Fruit fly (Drosophila melanogaster) whole organism, wandering third instar larva: ENCODE results near the gene CG34269.

Experiments used
- Abd-B ChIP-seq: fragments of >200 bp; optimal IDR thresholded peaks from 2 replicates; lab custom pipeline; 2017; ENCODE audit warnings: missing biosample characterization, missing genetic modification characterization
- CG32264 ChIP-seq: fragments of 200-800 bp; sonication (Bioruptor generic); optimal IDR thresholded peaks from 2 replicates; lab custom pipeline; 2016; ENCODE audit warnings: missing biosample characterization, missing genetic modification characterization
- CG9705 ChIP-seq: fragments of 200-800 bp; sonication (Bioruptor generic); optimal IDR thresholded peaks from 2 replicates; lab custom pipeline; 2018; ENCODE audit warnings: missing biosample characterization, mild to moderate bottlenecking, missing genetic modification characterization
- CrebA ChIP-seq: fragments of 200-800 bp; sonication (Bioruptor generic); optimal IDR thresholded peaks from 2 replicates; lab custom pipeline; 2016; ENCODE audit warnings: missing biosample characterization, mild to moderate bottlenecking, missing genetic modification characterization, borderline replicate concordance
- Dfd ChIP-seq: fragments of >200 bp; optimal IDR thresholded peaks from 2 replicates; lab custom pipeline; 2017; ENCODE audit warnings: missing biosample characterization, missing genetic modification characterization
- Dif ChIP-seq: fragments of 200-275, 200-300 bp; sonication (Bioruptor generic); optimal IDR thresholded peaks from 2 replicates; lab custom pipeline; 2018; ENCODE audit warnings: missing biosample characterization, missing genetic modification characterization; ENCODE audit not compliant: partially characterized antibody
- GATAd ChIP-seq: sonication (Bioruptor generic); optimal IDR thresholded peaks from 2 replicates; lab custom pipeline; 2016; ENCODE audit warnings: missing biosample characterization, missing genetic modification characterization
- HLH106 ChIP-seq: fragments of 200-800 bp; optimal IDR thresholded peaks from 3 replicates; lab custom pipeline; 2019; ENCODE audit warnings: missing biosample characterization, mild to moderate bottlenecking, missing genetic modification characterization, moderate library complexity
- Hnf4 ChIP-seq: fragments of 200-800 bp; sonication (Bioruptor generic); optimal IDR thresholded peaks from 2 replicates; lab custom pipeline; 2016; ENCODE audit warnings: missing biosample characterization, mild to moderate bottlenecking, missing genetic modification characterization
- Hr78 ChIP-seq: fragments of >200 bp; optimal IDR thresholded peaks from 2 replicates; lab custom pipeline; 2017; ENCODE audit warnings: missing biosample characterization, missing genetic modification characterization
- Hr83 ChIP-seq: fragments of 200-300 bp; sonication (Bioruptor generic); optimal IDR thresholded peaks from 2 replicates; lab custom pipeline; 2016; ENCODE audit warnings: missing biosample characterization, mild to moderate bottlenecking, missing genetic modification characterization, moderate library complexity; ENCODE audit not compliant: poor library complexity, severe bottlenecking
- Jra ChIP-seq: sonication (Bioruptor generic); optimal IDR thresholded peaks from 2 replicates; lab custom pipeline; 2016; ENCODE audit warnings: missing biosample characterization, missing genetic modification characterization
- Mio ChIP-seq: sonication (Bioruptor generic); optimal IDR thresholded peaks from 2 replicates; lab custom pipeline; 2016; ENCODE audit warnings: missing biosample characterization, missing genetic modification characterization
- Myc ChIP-seq: fragments of >200 bp; optimal IDR thresholded peaks from 2 replicates; lab custom pipeline; 2017
- N ChIP-seq: fragments of >200 bp; optimal IDR thresholded peaks from 2 replicates; lab custom pipeline; 2018; ENCODE audit warnings: missing biosample characterization, missing external identifiers, missing genetic modification characterization
- OdsH ChIP-seq: fragments of 200-800 bp; sonication (Bioruptor generic); optimal IDR thresholded peaks from 2 replicates; lab custom pipeline; 2016; ENCODE audit warnings: missing biosample characterization, mild to moderate bottlenecking, missing genetic modification characterization
- Rel ChIP-seq, 2 experiments: fragments of 200-800 bp; sonication (Bioruptor generic) in 1 of 2; optimal IDR thresholded peaks; 2 replicates in 1 of 2; 3 replicates in 1 of 2; lab custom pipeline; 2016 to 2019; ENCODE audit warnings: mild to moderate bottlenecking in 2 of 2, missing biosample characterization in 2 of 2, missing genetic modification characterization in 2 of 2, moderate library complexity in 1 of 2
- Sp1 ChIP-seq: fragments of 200-800 bp; sonication (Bioruptor generic); optimal IDR thresholded peaks from 3 replicates; lab custom pipeline; 2019; ENCODE audit warnings: missing biosample characterization, mild to moderate bottlenecking, missing genetic modification characterization, moderate library complexity
- Vsx2 ChIP-seq: fragments of 200-300, 225-300 bp; sonication (Bioruptor generic); optimal IDR thresholded peaks from 2 replicates; lab custom pipeline; 2018; ENCODE audit warnings: missing biosample characterization, missing genetic modification characterization; ENCODE audit not compliant: partially characterized antibody
- br ChIP-seq: fragments of 200-800 bp; sonication (Bioruptor generic); optimal IDR thresholded peaks from 2 replicates; lab custom pipeline; 2016; ENCODE audit warnings: missing biosample characterization, missing genetic modification characterization
- brk ChIP-seq: fragments of 200-800 bp; sonication (Bioruptor generic); optimal IDR thresholded peaks from 2 replicates; lab custom pipeline; 2016; ENCODE audit warnings: missing biosample characterization, mild to moderate bottlenecking, missing genetic modification characterization
- dl ChIP-seq, 2 experiments: fragments of 175-275, 200-275 bp in 1 of 2; fragments of 200-275 bp in 1 of 2; sonication (Bioruptor generic); optimal IDR thresholded peaks; lab custom pipeline; 2018; ENCODE audit warnings: mild to moderate bottlenecking in 2 of 2, missing biosample characterization in 2 of 2, missing genetic modification characterization in 2 of 2, moderate library complexity in 2 of 2; ENCODE audit not compliant: partially characterized antibody in 2 of 2, insufficient read depth in 1 of 2
- dmrt93B ChIP-seq: fragments of 200-800 bp; sonication (Bioruptor generic); optimal IDR thresholded peaks from 2 replicates; lab custom pipeline; 2018; ENCODE audit warnings: missing biosample characterization, mild to moderate bottlenecking, missing genetic modification characterization
- dsf ChIP-seq: sonication (Bioruptor generic); optimal IDR thresholded peaks from 2 replicates; lab custom pipeline; 2016; ENCODE audit warnings: missing biosample characterization, missing genetic modification characterization, borderline replicate concordance
- ey ChIP-seq: fragments of 200-800 bp; sonication (Bioruptor generic); optimal IDR thresholded peaks from 2 replicates; lab custom pipeline; 2016; ENCODE audit warnings: missing biosample characterization, missing genetic modification characterization
- foxo ChIP-seq, 2 experiments: fragments of 200-800 bp; sonication (Bioruptor generic); optimal IDR thresholded peaks; 2 replicates in 1 of 2; 3 replicates in 1 of 2; lab custom pipeline; 2016 to 2017; ENCODE audit warnings: missing biosample characterization in 2 of 2, missing genetic modification characterization in 2 of 2
- fru ChIP-seq: fragments of 200-800 bp; sonication (Bioruptor generic); optimal IDR thresholded peaks from 3 replicates; lab custom pipeline; 2016; ENCODE audit warnings: missing biosample characterization, mild to moderate bottlenecking, missing genetic modification characterization
- h ChIP-seq: fragments of 200-800 bp; sonication (Bioruptor generic); optimal IDR thresholded peaks from 3 replicates; lab custom pipeline; 2016; ENCODE audit warnings: missing biosample characterization, mild to moderate bottlenecking, missing genetic modification characterization
- jim ChIP-seq: fragments of 175-275, 200-325 bp; sonication (Bioruptor generic); optimal IDR thresholded peaks from 2 replicates; lab custom pipeline; 2016; ENCODE audit warnings: missing biosample characterization, mild to moderate bottlenecking, missing genetic modification characterization
- lola ChIP-seq: fragments of >200 bp; optimal IDR thresholded peaks from 2 replicates; lab custom pipeline; 2017; ENCODE audit warnings: missing biosample characterization, missing genetic modification characterization
- pan ChIP-seq: fragments of >200 bp; optimal IDR thresholded peaks from 2 replicates; lab custom pipeline; 2017
- psq ChIP-seq: fragments of 200-800 bp; sonication (Bioruptor generic); optimal IDR thresholded peaks from 3 replicates; lab custom pipeline; 2017; ENCODE audit warnings: missing biosample characterization, mild to moderate bottlenecking, missing genetic modification characterization, moderate library complexity
- rgr ChIP-seq: fragments of 200-800 bp; sonication (Bioruptor generic); optimal IDR thresholded peaks from 3 replicates; lab custom pipeline; 2016; ENCODE audit warnings: missing biosample characterization, mild to moderate bottlenecking, missing genetic modification characterization
- sage ChIP-seq: fragments of 200-800 bp; sonication (Bioruptor generic); optimal IDR thresholded peaks from 2 replicates; lab custom pipeline; 2016; ENCODE audit warnings: missing biosample characterization, mild to moderate bottlenecking, missing genetic modification characterization
- sv ChIP-seq: fragments of 200-800 bp; sonication (Bioruptor generic); optimal IDR thresholded peaks from 3 replicates; lab custom pipeline; 2016; ENCODE audit warnings: missing biosample characterization, missing genetic modification characterization
- tai ChIP-seq: sonication (Bioruptor generic); optimal IDR thresholded peaks from 2 replicates; lab custom pipeline; 2016; ENCODE audit warnings: missing biosample characterization, missing genetic modification characterization
- usp ChIP-seq: fragments of >200 bp; optimal IDR thresholded peaks from 2 replicates; lab custom pipeline; 2017; ENCODE audit warnings: missing biosample characterization, missing genetic modification characterization
- woc ChIP-seq: sonication (Bioruptor generic); optimal IDR thresholded peaks from 2 replicates; lab custom pipeline; 2016; ENCODE audit warnings: missing biosample characterization, mild to moderate bottlenecking, missing genetic modification characterization

CG34269 gene

dm6 chr3L:554577-554976 is 26.4 kb downstream of the CG34269 start:
- TF ChIP-seq OdsH (GFP tag; lab: Kevin White, UChicago), result no peak
- TF ChIP-seq CG9705 (GFP tag; lab: Kevin White, UChicago), result no peak
- TF ChIP-seq jim, result no peak
- no peak for TF ChIP-seq CrebA (GFP tag; lab: Kevin White, UChicago)
- TF ChIP-seq foxo (GFP tag; optimal IDR thresholded peaks at IDR 0.05; lab: Kevin White, UChicago), result peak in 1 of 2 experiments; percentile 59
- TF ChIP-seq pan, result no peak
- peak; percentile 19 for TF ChIP-seq rgr (GFP tag; lab: Kevin White, UChicago)
- TF ChIP-seq ey (GFP tag; lab: Kevin White, UChicago), result peak; percentile 21
- TF ChIP-seq Sp1 (GFP tag; lab: Kevin White, UChicago), result peak; percentile 0
- TF ChIP-seq Hr78 (GFP tag; lab: Kevin White, UChicago), result no peak
- TF ChIP-seq Dfd, result no peak
- no peak for TF ChIP-seq usp (GFP tag; lab: Kevin White, UChicago)
- peak; percentile 41 for TF ChIP-seq fru (GFP tag; lab: Kevin White, UChicago)
- no peak for TF ChIP-seq Dif (GFP tag; lab: Kevin White, UChicago)
- no peak for TF ChIP-seq dl (GFP tag; optimal IDR thresholded peaks at IDR 0.05; lab: Kevin White, UChicago; ENCODE audit: insufficient read depth in 1 of 2, partially characterized antibody in 2 of 2)
- no peak for TF ChIP-seq sage
- no peak for TF ChIP-seq brk
- no peak for TF ChIP-seq Mio (GFP tag; lab: Kevin White, UChicago)
- no peak for TF ChIP-seq woc
- TF ChIP-seq br, result no peak
- TF ChIP-seq Myc (lab: Kevin White, UChicago), result no peak
- TF ChIP-seq GATAd (GFP tag; lab: Kevin White, UChicago), result no peak
- no peak for TF ChIP-seq Rel (GFP tag; optimal IDR thresholded peaks at IDR 0.05; lab: Kevin White, UChicago)
- no peak for TF ChIP-seq Rel (tag; optimal IDR thresholded peaks at IDR 0.05; lab: Kevin White, UChicago)
- no peak for TF ChIP-seq tai (GFP tag; lab: Kevin White, UChicago)
- TF ChIP-seq HLH106, result peak; percentile 35
- TF ChIP-seq CG32264, result no peak
- TF ChIP-seq Hnf4, result peak; percentile 30
- no peak for TF ChIP-seq Abd-B (GFP tag; lab: Kevin White, UChicago)
- TF ChIP-seq N (GFP tag; lab: Kevin White, UChicago), result no peak
- TF ChIP-seq lola (GFP tag; lab: Kevin White, UChicago), result no peak
- no peak for TF ChIP-seq psq (GFP tag; lab: Kevin White, UChicago)
- TF ChIP-seq dmrt93B (GFP tag; lab: Kevin White, UChicago), result no peak
- TF ChIP-seq dsf (GFP tag; lab: Kevin White, UChicago), result no peak
- TF ChIP-seq Jra (GFP tag; lab: Kevin White, UChicago), result no peak
- peak; percentile 30 for TF ChIP-seq h (GFP tag; lab: Kevin White, UChicago)
- TF ChIP-seq sv, result peak; percentile 28

dm6 chr3L:555326-555725 is 27.2 kb downstream of the CG34269 start:
- no peak for TF ChIP-seq brk
- TF ChIP-seq Jra (GFP tag; lab: Kevin White, UChicago), result no peak
- no peak for TF ChIP-seq CG9705 (GFP tag; lab: Kevin White, UChicago)
- TF ChIP-seq h (GFP tag; lab: Kevin White, UChicago), result no peak
- TF ChIP-seq br, result no peak
- TF ChIP-seq Hnf4, result no peak
- TF ChIP-seq CrebA (GFP tag; lab: Kevin White, UChicago), result no peak
- TF ChIP-seq Vsx2 (GFP tag; lab: Kevin White, UChicago), result no peak
- TF ChIP-seq psq (GFP tag; lab: Kevin White, UChicago), result no peak
- TF ChIP-seq sage, result no peak
- no peak for TF ChIP-seq Sp1 (GFP tag; lab: Kevin White, UChicago)
- TF ChIP-seq N (GFP tag; lab: Kevin White, UChicago), result no peak
- TF ChIP-seq Hr83 (GFP tag; lab: Kevin White, UChicago), result no peak
- no peak for TF ChIP-seq Hr78 (GFP tag; lab: Kevin White, UChicago)
- TF ChIP-seq fru (GFP tag; lab: Kevin White, UChicago), result no peak
- no peak for TF ChIP-seq dl (GFP tag; optimal IDR thresholded peaks at IDR 0.05; lab: Kevin White, UChicago; ENCODE audit: insufficient read depth in 1 of 2, partially characterized antibody in 2 of 2)
- TF ChIP-seq HLH106, result no peak
- no peak for TF ChIP-seq dsf (GFP tag; lab: Kevin White, UChicago)
- no peak for TF ChIP-seq Rel (GFP tag; optimal IDR thresholded peaks at IDR 0.05; lab: Kevin White, UChicago)
- TF ChIP-seq Rel (tag; optimal IDR thresholded peaks at IDR 0.05; lab: Kevin White, UChicago), result no peak
- TF ChIP-seq Dfd, result no peak
